Worm (Caenorhabditis elegans) whole organism, L3 larva: ENCODE measurements around the gene F44F4.3.

ENCODE experiments used
- R02D3.7 ChIP-seq: fragments of 150-350 bp; optimal IDR thresholded peaks from 2 replicates; lab custom pipeline; 2014; ENCODE audit warnings: missing biosample characterization, missing genetic modification characterization
- aly-2 ChIP-seq: fragments of 150-350 bp; optimal IDR thresholded peaks from 2 replicates; lab custom pipeline; 2014; ENCODE audit warnings: missing biosample characterization, missing genetic modification characterization
- ceh-82 ChIP-seq: fragments of 150-350 bp; optimal IDR thresholded peaks from 2 replicates; lab custom pipeline; 2014; ENCODE audit warnings: missing biosample characterization, missing genetic modification characterization
- daf-12 ChIP-seq: fragments of 150-350 bp; optimal IDR thresholded peaks from 2 replicates; lab custom pipeline; 2014; ENCODE audit warnings: missing biosample characterization, missing genetic modification reagents, missing genetic modification characterization
- elt-3 ChIP-seq, 3 experiments: fragments of 150-350 bp in 1 of 3; sonication (generic microtip) in 2 of 3; optimal IDR thresholded peaks; 2 replicates in 2 of 3; 4 replicates in 1 of 3; lab custom pipeline; 2014 to 2017; ENCODE audit warnings: missing biosample characterization in 3 of 3, missing genetic modification characterization in 3 of 3
- fkh-10 ChIP-seq: sonication (generic microtip); optimal IDR thresholded peaks from 2 replicates; lab custom pipeline; 2017; ENCODE audit warnings: missing biosample characterization, missing genetic modification reagents, missing genetic modification characterization
- mdl-1 ChIP-seq: fragments of 150-350 bp; optimal IDR thresholded peaks from 2 replicates; lab custom pipeline; 2014; ENCODE audit warnings: missing biosample characterization, missing genetic modification characterization
- mml-1 ChIP-seq: fragments of 150-350 bp; sonication (generic microtip); optimal IDR thresholded peaks from 3 replicates; lab custom pipeline; 2014; ENCODE audit warnings: missing biosample characterization, missing genetic modification characterization
- nfya-1 ChIP-seq: sonication (generic microtip); optimal IDR thresholded peaks from 2 replicates; lab custom pipeline; 2017; ENCODE audit warnings: missing genetic modification characterization, mild to moderate bottlenecking, missing compliant biosample characterization, antibody characterized with exemption, moderate library complexity; ENCODE audit not compliant: insufficient read depth
- nhr-67 ChIP-seq: fragments of 150-350 bp; optimal IDR thresholded peaks from 2 replicates; lab custom pipeline; 2014; ENCODE audit warnings: missing biosample characterization, missing genetic modification characterization
- pha-4 ChIP-seq: fragments of 150-350 bp; optimal IDR thresholded peaks from 2 replicates; lab custom pipeline; 2014; ENCODE audit warnings: missing biosample characterization, missing genetic modification reagents, missing genetic modification characterization
- skn-1 ChIP-seq: fragments of 150-350 bp; optimal IDR thresholded peaks from 2 replicates; lab custom pipeline; 2014; ENCODE audit warnings: missing biosample characterization, missing genetic modification characterization

DNA sequence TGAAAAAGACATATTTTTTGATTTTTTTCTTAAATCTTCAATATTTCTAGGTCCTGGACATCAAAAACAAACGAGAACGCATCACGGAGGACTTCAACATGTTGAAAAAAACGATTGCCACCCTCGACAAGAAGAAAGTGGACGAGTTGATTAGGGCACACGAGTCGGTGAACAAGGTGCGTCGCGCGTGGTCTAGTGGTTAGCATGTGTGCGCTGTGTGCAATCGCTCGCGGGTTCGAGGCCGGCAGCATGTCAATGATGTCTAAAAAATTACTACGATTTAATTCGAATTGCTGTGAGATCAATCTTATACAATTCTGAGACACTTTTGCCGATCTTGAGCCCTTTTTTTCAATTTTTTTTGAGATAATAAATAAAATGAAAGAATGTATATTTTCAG is 45.7 kb downstream of the F44F4.3 start:
- TF ChIP-seq aly-2 (tag; lab: Kevin White, UChicago) (no peak), mdl-1 (tag; lab: Kevin White, UChicago) (no peak), pha-4 (tag; lab: Kevin White, UChicago) (peak; percentile 78), elt-3 (tag; optimal IDR thresholded peaks at IDR 0.05; lab: Kevin White, UChicago) (peak in 1 of 3 experiments; percentile 81), fkh-10 (GFP tag; lab: Kevin White, UChicago) (peak; percentile 8), ceh-82 (tag; lab: Kevin White, UChicago) (no peak), daf-12 (tag; lab: Kevin White, UChicago) (no peak), R02D3.7 (tag; lab: Kevin White, UChicago) (peak; percentile 43), mml-1 (no peak), nfya-1 (tag; lab: Kevin White, UChicago) (peak; percentile 79), skn-1 (tag; lab: Kevin White, UChicago) (peak; percentile 12), nhr-67 (tag; lab: Kevin White, UChicago) (no peak)
